Worm (Caenorhabditis elegans) whole organism, L4 larva: ENCODE measurements around the gene fil-1.
"Not testable (repeated sequence)": the region's sequence is repeated elsewhere in the genome, so short reads cannot be mapped to it uniquely, and the experiment has no call there.

ENCODE experiments used
- F10B5.3 ChIP-seq: sonication (generic microtip); optimal IDR thresholded peaks from 2 replicates; lab custom pipeline; 2016; ENCODE audit warnings: mild to moderate bottlenecking, missing genetic modification characterization, missing compliant biosample characterization
- F49E8.2 ChIP-seq: sonication (generic microtip); optimal IDR thresholded peaks from 2 replicates; lab custom pipeline; 2016; ENCODE audit warnings: missing compliant biosample characterization, mild to moderate bottlenecking, missing genetic modification characterization, borderline replicate concordance
- T26A8.4 ChIP-seq: fragments of 200-800 bp; sonication (Bioruptor generic); IDR thresholded peaks from 2 replicates; pipeline ENCODE4 v1.3.6; 2022; ENCODE audit warnings: missing genetic modification characterization, missing compliant biosample characterization
- ceh-28 ChIP-seq: fragments of 150-350 bp; optimal IDR thresholded peaks from 2 replicates; lab custom pipeline; 2014; ENCODE audit warnings: missing biosample characterization, missing genetic modification reagents, missing genetic modification characterization
- ceh-82 ChIP-seq: sonication (generic microtip); optimal IDR thresholded peaks from 2 replicates; lab custom pipeline; 2017; ENCODE audit warnings: missing biosample characterization, missing genetic modification characterization
- dmd-8 ChIP-seq: fragments of 200-800 bp; sonication (Bioruptor generic); IDR thresholded peaks from 2 replicates; pipeline ENCODE4 v1.3.6; 2022; ENCODE audit warnings: missing genetic modification characterization, missing compliant biosample characterization
- dve-1 ChIP-seq: sonication (generic microtip); optimal IDR thresholded peaks from 2 replicates; lab custom pipeline; 2017; ENCODE audit warnings: antibody characterized with exemption, mild to moderate bottlenecking, missing genetic modification characterization, missing compliant biosample characterization; ENCODE audit not compliant: insufficient read depth
- fkh-10 ChIP-seq: fragments of 150-350 bp; optimal IDR thresholded peaks from 2 replicates; lab custom pipeline; 2014; ENCODE audit warnings: missing biosample characterization, missing genetic modification reagents, missing genetic modification characterization
- lin-38 ChIP-seq: fragments of 200-800 bp; sonication (Bioruptor generic); IDR thresholded peaks from 2 replicates; pipeline ENCODE4 v1.3.6; 2022; ENCODE audit warnings: missing genetic modification reagents, missing genetic modification characterization, missing compliant biosample characterization
- nhr-25 ChIP-seq: sonication (generic microtip); optimal IDR thresholded peaks from 2 replicates; lab custom pipeline; 2017; ENCODE audit warnings: missing genetic modification characterization, mild to moderate bottlenecking, missing compliant biosample characterization, antibody characterized with exemption, moderate library complexity, borderline replicate concordance; ENCODE audit not compliant: insufficient read depth
- nhr-6 ChIP-seq: fragments of 150-350 bp; optimal IDR thresholded peaks from 2 replicates; lab custom pipeline; 2014; ENCODE audit warnings: missing biosample characterization, missing genetic modification characterization
- saeg-2 ChIP-seq: fragments of 200-800 bp; sonication (Bioruptor generic); IDR thresholded peaks from 2 replicates; pipeline ENCODE4 v1.3.6; 2022; ENCODE audit warnings: missing genetic modification reagents, missing genetic modification characterization, missing compliant biosample characterization
- snpc-4 ChIP-seq: fragments of 150-350 bp; optimal IDR thresholded peaks from 2 replicates; lab custom pipeline; 2014; ENCODE audit warnings: missing biosample characterization, missing genetic modification characterization
- tag-97 ChIP-seq: fragments of 200-800 bp; sonication (Bioruptor generic); IDR thresholded peaks from 2 replicates; pipeline ENCODE4 v1.3.6; 2022; ENCODE audit warnings: missing genetic modification characterization, missing compliant biosample characterization
- unc-130 ChIP-seq: sonication (generic microtip); optimal IDR thresholded peaks from 2 replicates; lab custom pipeline; 2016; ENCODE audit warnings: missing genetic modification reagents, missing genetic modification characterization, missing compliant biosample characterization
- vab-7 ChIP-seq: fragments of 200-800 bp; sonication (Bioruptor generic); IDR thresholded peaks from 2 replicates; pipeline ENCODE4 v1.3.6; 2022; ENCODE audit warnings: missing genetic modification reagents, missing genetic modification characterization, missing compliant biosample characterization

Gene fil-1

DNA sequence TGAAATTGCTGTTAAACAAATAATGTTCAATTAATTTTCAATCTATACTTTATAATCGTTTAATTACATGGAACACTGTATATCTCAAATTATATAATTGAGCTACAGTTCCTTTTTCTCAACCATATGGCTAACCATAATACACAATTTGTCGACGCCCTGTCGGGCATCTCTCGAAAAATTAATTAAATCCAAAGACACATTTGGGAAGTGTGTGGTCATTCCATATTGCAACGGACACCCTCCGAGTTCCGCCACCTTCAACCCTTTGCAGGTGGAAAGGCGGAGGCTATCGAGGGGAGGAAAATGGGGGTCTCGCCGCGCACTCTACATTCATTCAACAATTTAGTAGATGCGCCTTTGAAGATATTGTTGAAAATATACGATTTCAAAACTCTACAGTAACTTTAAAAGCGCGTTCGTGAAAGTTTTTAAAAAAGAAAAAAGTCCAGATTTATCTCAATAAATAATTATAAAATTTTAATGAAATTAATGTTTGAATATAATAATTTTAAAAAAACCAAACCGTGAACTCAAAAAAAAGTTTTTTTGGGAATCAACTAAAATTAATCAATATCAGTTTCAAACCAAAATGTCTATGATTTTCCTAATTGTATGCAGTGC lies 35.4 kb downstream of the fil-1 start, which contains the start of gene F14H8.8 (continued):
- TF ChIP-seq F10B5.3 (no peak), F49E8.2 (peak; percentile 80), T26A8.4 (GFP tag; lab: Robert Waterston, UW) (peak; percentile 63; the same call in 1 of the 2 replicates), saeg-2 (GFP tag; lab: Robert Waterston, UW) (no peak), nhr-6 (tag; lab: Kevin White, UChicago) (peak; percentile 41), tag-97 (GFP tag; lab: Robert Waterston, UW) (no peak), lin-38 (GFP tag; lab: Robert Waterston, UW) (peak; percentile 60), dmd-8 (GFP tag; lab: Robert Waterston, UW) (no peak), snpc-4 (peak; percentile 77), ceh-82 (tag; lab: Kevin White, UChicago) (no peak)

DNA sequence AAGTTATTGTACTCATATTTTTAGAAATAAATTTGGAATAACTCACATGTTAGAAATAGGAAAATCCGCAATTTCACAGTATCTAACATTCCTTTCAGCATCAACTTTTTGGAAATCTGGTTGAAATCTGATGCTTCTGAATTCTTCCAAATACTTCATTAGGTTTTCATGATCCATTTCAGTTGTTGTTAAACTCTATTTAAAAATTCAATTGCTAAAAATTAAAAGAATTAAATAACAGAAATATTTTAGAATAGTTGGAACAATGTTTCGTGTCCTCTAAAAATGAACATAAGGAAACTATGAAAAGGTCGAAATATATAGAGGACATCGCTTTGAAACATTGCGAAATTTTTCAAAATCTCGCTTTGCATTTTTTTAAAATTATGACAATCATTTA lies 37.7 kb downstream of the fil-1 start, which contains the start of gene cng-1:
cng-1 (minus strand) TSS at position 101 of the 400 bp plus-strand sequence.
- TF ChIP-seq vab-7 (GFP tag; lab: Robert Waterston, UW); fkh-10; ceh-28 (tag; lab: Kevin White, UChicago): not testable (repeated sequence)
- TF ChIP-seq, all 104 proteins: peak for 0; not testable (repeated sequence) for 104

DNA sequence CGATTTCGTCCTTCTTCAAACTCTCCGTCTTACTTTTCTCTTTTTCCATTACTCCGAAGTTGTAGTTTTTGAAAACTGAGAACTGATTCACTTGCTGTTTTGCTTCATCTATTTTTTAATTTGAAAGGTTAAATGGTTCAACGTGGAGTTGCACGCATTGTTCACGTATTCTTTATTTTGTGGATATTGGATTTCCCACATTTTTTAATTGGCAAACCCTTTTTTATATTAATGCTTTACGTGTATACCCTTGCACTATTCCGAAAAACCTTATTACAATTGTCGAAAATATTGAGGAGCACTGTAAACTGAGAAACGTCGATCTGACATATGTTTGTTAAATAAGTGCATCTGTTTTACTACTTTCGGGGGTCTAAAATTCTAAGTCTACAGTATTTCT lies 43.1 kb downstream of the fil-1 start, which contains the start of gene melo-3:
melo-3 (minus strand) TSS at position 101 of the 400 bp plus-strand sequence.
- TF ChIP-seq nhr-25; dve-1 (tag; lab: Kevin White, UChicago); unc-130 (GFP tag; lab: Kevin White, UChicago): not testable (repeated sequence)
